Fruit fly (Drosophila melanogaster): ENCODE measurements around the gene CG3552.

CG3552 gene

DNA sequence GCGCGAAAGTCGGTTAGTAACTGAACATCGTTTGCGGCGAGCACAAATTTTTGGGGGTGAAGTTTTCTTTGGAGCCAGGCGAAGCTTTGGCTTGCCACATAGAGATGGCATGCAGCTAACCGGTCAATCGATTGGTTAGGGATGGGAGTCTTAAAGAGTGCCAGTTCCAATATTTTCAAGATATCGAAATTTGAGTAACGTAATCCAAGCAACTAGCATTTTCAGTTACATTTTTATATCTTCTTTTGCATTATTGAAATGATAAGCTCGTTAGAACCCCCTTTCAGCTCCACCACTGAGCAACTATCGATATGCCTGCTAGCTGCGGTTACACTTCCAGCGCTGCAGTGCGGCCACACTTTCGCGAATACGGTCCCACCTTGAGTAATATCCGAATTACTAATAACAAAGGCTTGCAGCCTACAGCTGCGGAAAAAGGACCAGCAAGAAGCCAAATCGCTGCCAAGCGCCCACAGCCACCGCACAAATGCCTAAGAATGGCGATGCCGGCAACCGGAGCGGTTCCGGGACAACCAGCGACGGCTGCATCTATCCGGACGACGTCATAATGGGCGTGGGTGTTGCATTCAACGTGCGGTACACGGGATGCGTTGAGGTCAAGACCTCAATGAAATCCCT lies 29.3 kb upstream of the CG3552 start, which contains the start of the genes Atat and Shc (continued):
- TF ChIP-seq CG11247 (GFP tag; IDR thresholded peaks at IDR 0.05) (peak; percentile 100), CG18262 (tag; optimal IDR thresholded peaks at IDR 0.05) (peak; percentile 96), cato (GFP tag; optimal IDR thresholded peaks at IDR 0.05; ENCODE audit: borderline replicate concordance) (peak; percentile 99), CG15269 (tag; optimal IDR thresholded peaks at IDR 0.05) (peak; percentile 99), CG16863 (GFP tag; optimal IDR thresholded peaks at IDR 0.05) (peak; percentile 99), ERR (GFP tag; optimal IDR thresholded peaks at IDR 0.05) (peak; percentile 99), ab (GFP tag; optimal IDR thresholded peaks at IDR 0.05) (peak; percentile 99), Sox100B (GFP tag; optimal IDR thresholded peaks at IDR 0.05) (peak; percentile 90), CG4820 (GFP tag; optimal IDR thresholded peaks at IDR 0.05) (peak; percentile 99), HLH3B (GFP tag; IDR thresholded peaks at IDR 0.05) (peak; percentile 100), trem (tag; optimal IDR thresholded peaks at IDR 0.05) (peak; percentile 95), CG11398 (GFP tag; optimal IDR thresholded peaks at IDR 0.05) (peak; percentile 99), Bgb (GFP tag; IDR thresholded peaks at IDR 0.05; ENCODE audit: partially characterized antibody) (peak; percentile 89), CG31388 (GFP tag; optimal IDR thresholded peaks at IDR 0.05) (peak; percentile 98), CG16779 (GFP tag; IDR thresholded peaks at IDR 0.05) (peak; percentile 98), Abd-B (GFP tag; optimal IDR thresholded peaks at IDR 0.05) (peak; percentile 100), hb (GFP tag; IDR thresholded peaks at IDR 0.05; ENCODE audit: partially characterized antibody) (peak; percentile 86), CG7963 (GFP tag; IDR thresholded peaks at IDR 0.05; ENCODE audit: partially characterized antibody) (peak; percentile 64; the same call in 1 of the 3 replicates), pho (GFP tag; optimal IDR thresholded peaks at IDR 0.05) (peak; percentile 100), CG14014 (GFP tag; IDR thresholded peaks at IDR 0.05) (peak; percentile 99), CG17829 (tag; optimal IDR thresholded peaks at IDR 0.05) (peak; percentile 98), CG14667 (GFP tag; IDR thresholded peaks at IDR 0.05) (peak; percentile 100), nerfin-1 (tag; optimal IDR thresholded peaks at IDR 0.05) (peak; percentile 95), CG1647 (GFP tag; optimal IDR thresholded peaks at IDR 0.05) (peak; percentile 99), Drgx (GFP tag; IDR thresholded peaks at IDR 0.05) (peak; percentile 97), Atf6 (GFP tag; IDR thresholded peaks at IDR 0.05) (peak; percentile 99), knrl (GFP tag; IDR thresholded peaks at IDR 0.05; ENCODE audit: partially characterized antibody) (peak; percentile 96), Xbp1 (GFP tag; optimal IDR thresholded peaks at IDR 0.05) (peak; percentile 100), CG17912 (GFP tag; optimal IDR thresholded peaks at IDR 0.05) (peak; percentile 93), CG14710 (tag; optimal IDR thresholded peaks at IDR 0.05) (peak; percentile 97), Bteb2 (GFP tag; optimal IDR thresholded peaks at IDR 0.05) (peak; percentile 99), CG30431 (GFP tag; optimal IDR thresholded peaks at IDR 0.05) (peak; percentile 100), CG6791 (GFP tag; IDR thresholded peaks at IDR 0.05; ENCODE audit: partially characterized antibody) (peak; percentile 85), CG16815 (GFP tag; optimal IDR thresholded peaks at IDR 0.05) (peak; percentile 100), Jarid2 (GFP tag; optimal IDR thresholded peaks at IDR 0.05) (peak; percentile 91), dmrt11E (tag; optimal IDR thresholded peaks at IDR 0.05) (peak; percentile 98), odd (GFP tag; optimal IDR thresholded peaks at IDR 0.05) (peak; percentile 88), Hr3 (GFP tag; optimal IDR thresholded peaks at IDR 0.05) (peak; percentile 100), CG13123 (GFP tag; optimal IDR thresholded peaks at IDR 0.05) (peak; percentile 99), CG33213 (GFP tag; optimal IDR thresholded peaks at IDR 0.05) (peak; percentile 99), Dad (GFP tag; optimal IDR thresholded peaks at IDR 0.05) (peak; percentile 99), CG7987 (GFP tag; optimal IDR thresholded peaks at IDR 0.05) (peak; percentile 95), eyg (GFP tag; optimal IDR thresholded peaks at IDR 0.05) (peak; percentile 99), CG12659 (GFP tag; optimal IDR thresholded peaks at IDR 0.05) (peak; percentile 99), pum (GFP tag; optimal IDR thresholded peaks at IDR 0.05) (peak; percentile 100), Camta (GFP tag; optimal IDR thresholded peaks at IDR 0.05) (peak; percentile 99), Elba2 (GFP tag; optimal IDR thresholded peaks at IDR 0.05) (peak; percentile 96), Side (GFP tag; optimal IDR thresholded peaks at IDR 0.05) (peak; percentile 99), dmrt99B (tag; optimal IDR thresholded peaks at IDR 0.05) (peak; percentile 97)

Data from whole organism, embryonic.